Worm (Caenorhabditis elegans): ENCODE results near the gene pals-21.

DNA sequence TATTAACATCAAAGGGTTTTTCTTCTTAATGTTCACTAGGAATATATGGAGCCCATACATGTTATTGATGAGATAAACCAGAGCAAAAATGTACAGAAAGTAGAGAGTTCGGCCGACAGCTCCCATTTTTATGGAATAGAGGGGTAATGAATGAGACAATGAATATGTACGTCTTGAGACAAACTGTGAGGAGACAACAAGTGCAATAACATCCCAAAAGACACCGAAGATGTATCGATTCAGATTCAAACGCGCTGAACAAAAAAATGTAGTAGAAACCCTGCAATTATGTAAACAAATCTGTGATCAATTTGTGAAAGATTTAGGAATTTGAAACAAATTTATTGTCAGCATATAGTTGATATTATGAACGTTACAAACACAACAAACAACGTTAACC lies 33.4 kb downstream of the pals-21 start:
- TF ChIP-seq him-1 (tag; optimal IDR thresholded peaks at IDR 0.05): no peak
- no peak for TF ChIP-seq dao-5 (tag; optimal IDR thresholded peaks at IDR 0.05)
- TF ChIP-seq W03F9.2 (tag; optimal IDR thresholded peaks at IDR 0.05): no peak
